Worm (Caenorhabditis elegans) whole organism, midembryonic: ENCODE results near the gene nspa-8.

Experiments used
- flt-1 ChIP-seq: fragments of 200-800 bp; sonication (Bioruptor generic); IDR thresholded peaks from 2 replicates; pipeline ENCODE4 v1.3.6; 2022; ENCODE audit warnings: missing genetic modification characterization, missing compliant biosample characterization
- klf-2 ChIP-seq: fragments of 200-800 bp; sonication (Bioruptor generic); conservative IDR thresholded peaks from 2 replicates; pipeline ENCODE4 v1.3.6; 2022; ENCODE audit warnings: missing genetic modification reagents, missing genetic modification characterization, missing compliant biosample characterization
- med-1 ChIP-seq: sonication (generic microtip); optimal IDR thresholded peaks from 2 replicates; lab custom pipeline; 2017; ENCODE audit warnings: missing genetic modification characterization, mild to moderate bottlenecking, missing compliant biosample characterization, antibody characterized with exemption, missing genetic modification reagents; ENCODE audit not compliant: insufficient read depth
- ref-1 ChIP-seq: fragments of 200-800 bp; sonication (Bioruptor generic); conservative IDR thresholded peaks from 2 replicates; pipeline ENCODE4 v1.3.6; 2022; ENCODE audit warnings: missing genetic modification reagents, missing genetic modification characterization, missing compliant biosample characterization
- tab-1 ChIP-seq: fragments of 200-800 bp; sonication (Bioruptor generic); IDR thresholded peaks from 2 replicates; pipeline ENCODE4 v1.3.6; 2022; ENCODE audit warnings: missing genetic modification characterization, missing compliant biosample characterization
- ztf-29 ChIP-seq: fragments of 200-800 bp; sonication (Bioruptor generic); IDR thresholded peaks from 2 replicates; pipeline ENCODE4 v1.3.6; 2022; ENCODE audit warnings: missing genetic modification reagents, missing genetic modification characterization, missing compliant biosample characterization

ce11 chrV:14841660-14842059 is 14.8 kb upstream of the nspa-8 start:
- TF ChIP-seq ztf-29 (GFP tag; lab: Robert Waterston, UW) (no peak), tab-1 (GFP tag; lab: Robert Waterston, UW) (no peak), klf-2 (GFP tag; lab: Robert Waterston, UW) (no peak), flt-1 (GFP tag; lab: Robert Waterston, UW) (no peak), ref-1 (GFP tag; lab: Robert Waterston, UW) (no peak), med-1 (GFP tag; lab: Kevin White, UChicago) (no peak)
